Worm (Caenorhabditis elegans): ENCODE results near the gene C50H2.7.

DNA sequence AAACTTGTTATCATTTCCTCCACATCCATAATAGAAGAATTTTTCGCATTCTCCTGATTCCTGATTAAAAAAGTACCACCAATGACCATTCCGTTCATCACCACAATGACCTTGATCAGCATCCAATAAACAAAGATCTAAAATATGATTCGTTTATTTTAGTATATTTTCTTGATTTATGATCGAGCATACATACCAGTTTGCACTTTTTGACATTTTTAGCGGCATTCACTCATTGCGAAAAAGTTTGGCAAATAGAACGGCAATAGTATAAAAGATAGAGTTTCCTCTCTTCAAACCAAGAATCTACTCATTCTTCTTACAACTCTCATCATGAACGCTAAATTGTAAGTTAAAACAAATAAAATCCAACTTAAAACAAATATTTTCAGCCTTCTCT is 8.7 kb upstream of the C50H2.7 start, which contains the start of gene fipr-10:
- TF ChIP-seq tbx-2 (tag; optimal IDR thresholded peaks at IDR 0.05), result no peak
- TF ChIP-seq lin-39 (tag; optimal IDR thresholded peaks at IDR 0.05), result no peak
- TF ChIP-seq fos-1 (tag; optimal IDR thresholded peaks at IDR 0.05), result no peak
- TF ChIP-seq unc-62 (GFP tag; optimal IDR thresholded peaks at IDR 0.05), result no peak
- TF ChIP-seq egl-27 (tag; optimal IDR thresholded peaks at IDR 0.05), result no peak
- TF ChIP-seq jun-1 (tag; optimal IDR thresholded peaks at IDR 0.05), result no peak
- no peak for TF ChIP-seq elt-3 (tag; optimal IDR thresholded peaks at IDR 0.05)
- TF ChIP-seq ZK546.5 (tag; optimal IDR thresholded peaks at IDR 0.05), result no peak
- no peak for TF ChIP-seq nhr-11 (tag; optimal IDR thresholded peaks at IDR 0.05)
- no peak for TF ChIP-seq nhr-23 (tag; optimal IDR thresholded peaks at IDR 0.05)
- TF ChIP-seq fkh-2 (tag; optimal IDR thresholded peaks at IDR 0.05), result no peak
- no peak for TF ChIP-seq nhr-12 (tag; optimal IDR thresholded peaks at IDR 0.05)
